Fruit fly (Drosophila melanogaster): ENCODE measurements around the gene Fntb.

Gene Fntb

DNA sequence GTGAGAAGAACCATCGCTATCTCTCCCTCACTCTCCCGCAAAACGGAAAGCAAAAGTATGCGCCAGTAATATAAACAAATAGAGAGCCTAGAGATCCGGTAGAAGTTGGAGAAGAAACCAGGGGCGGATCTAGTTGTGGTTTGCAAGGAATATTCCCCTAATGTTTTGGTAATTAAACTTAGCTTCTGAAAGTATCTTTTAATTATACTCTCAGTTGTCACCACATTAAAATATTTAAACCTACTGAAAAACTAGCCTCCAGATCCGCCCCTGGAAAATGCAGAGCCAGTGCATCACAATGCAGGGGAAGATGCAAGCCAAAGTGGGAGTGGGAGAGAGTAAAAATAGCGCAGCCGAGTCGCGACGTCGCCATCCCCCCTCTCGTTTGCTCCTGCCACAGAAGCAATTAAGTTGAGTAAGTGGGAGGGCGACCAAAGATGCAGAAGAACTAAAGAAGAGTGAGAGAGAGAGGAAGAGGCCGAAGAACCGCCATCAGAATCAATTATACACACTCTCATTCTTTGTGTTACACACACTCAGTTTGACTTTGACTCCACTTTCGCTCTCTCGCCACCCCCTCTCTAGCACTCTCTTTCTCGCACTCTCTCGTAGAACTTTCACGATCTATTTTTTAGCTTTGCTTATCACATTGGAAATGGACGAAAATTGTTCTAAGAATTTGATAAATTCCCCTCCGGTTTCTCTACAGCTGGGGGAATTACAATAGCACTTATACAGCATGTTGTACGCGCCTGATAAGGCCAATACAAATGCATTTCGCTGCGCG, 16.6 kb downstream of the Fntb start (continued):
- TF ChIP-seq CG10979 (tag; optimal IDR thresholded peaks at IDR 0.05) (peak; percentile 97), kay (GFP tag; optimal IDR thresholded peaks at IDR 0.05) (peak; percentile 87), gcm (GFP tag; optimal IDR thresholded peaks at IDR 0.05) (peak; percentile 85), CG30020 (tag; optimal IDR thresholded peaks at IDR 0.05) (peak; percentile 76), CG17829 (tag; optimal IDR thresholded peaks at IDR 0.05) (peak; percentile 97), CG12299 (tag; optimal IDR thresholded peaks at IDR 0.05) (peak; percentile 83), HLH4C (GFP tag; IDR thresholded peaks at IDR 0.05; ENCODE audit: partially characterized antibody) (peak; percentile 67), row (GFP tag; IDR thresholded peaks at IDR 0.05) (peak; percentile 93), CG4730 (GFP tag; IDR thresholded peaks at IDR 0.05) (peak; percentile 92), CoRest (tag; optimal IDR thresholded peaks at IDR 0.05) (peak; percentile 95), Six4 (GFP tag; optimal IDR thresholded peaks at IDR 0.05) (peak; percentile 93), MESR4 (GFP tag; optimal IDR thresholded peaks at IDR 0.05) (peak; percentile 19), chm (GFP tag; IDR thresholded peaks at IDR 0.05) (peak; percentile 97), ato (GFP tag; IDR thresholded peaks at IDR 0.05; ENCODE audit: partially characterized antibody) (no peak), phol (tag; optimal IDR thresholded peaks at IDR 0.05) (peak; percentile 96), ranshi (GFP tag; IDR thresholded peaks at IDR 0.05) (peak; percentile 95; the same call in 1 of the 2 replicates), kni (GFP tag; optimal IDR thresholded peaks at IDR 0.05) (peak; percentile 93), sim (GFP tag; IDR thresholded peaks at IDR 0.05) (peak; percentile 94), cg (GFP tag; optimal IDR thresholded peaks at IDR 0.05) (peak; percentile 66), CG31388 (GFP tag; optimal IDR thresholded peaks at IDR 0.05) (peak; percentile 87), CG10366 (GFP tag; IDR thresholded peaks at IDR 0.05) (peak; percentile 92), CG8478 (optimal IDR thresholded peaks at IDR 0.05) (no peak), CG9437 (GFP tag; optimal IDR thresholded peaks at IDR 0.05) (peak; percentile 82), peb (GFP tag; IDR thresholded peaks at IDR 0.05) (peak; percentile 96), H15 (GFP tag; IDR thresholded peaks at IDR 0.05) (peak; percentile 96), CG15073 (GFP tag; optimal IDR thresholded peaks at IDR 0.05) (peak; percentile 65), CG12391 (tag; optimal IDR thresholded peaks at IDR 0.05) (peak; percentile 92), NC2α (GFP tag; optimal IDR thresholded peaks at IDR 0.05) (peak; percentile 87), vvl (GFP tag; IDR thresholded peaks at IDR 0.05) (peak; percentile 97), Vsx1 (GFP tag; optimal IDR thresholded peaks at IDR 0.05) (peak; percentile 26), oc (tag; optimal IDR thresholded peaks at IDR 0.05) (peak; percentile 96), Poxn (GFP tag; IDR thresholded peaks at IDR 0.05) (peak; percentile 49; the same call in 1 of the 2 replicates), exex (tag; optimal IDR thresholded peaks at IDR 0.05) (peak; percentile 13), CG15269 (tag; optimal IDR thresholded peaks at IDR 0.05) (peak; percentile 89), CG17186 (GFP tag; optimal IDR thresholded peaks at IDR 0.05) (peak; percentile 55), sens (GFP tag) (peak; percentile 99), so (GFP tag; IDR thresholded peaks at IDR 0.05) (peak; percentile 85), MTF-1 (GFP tag; optimal IDR thresholded peaks at IDR 0.05; ENCODE audit: borderline replicate concordance) (peak; percentile 91), CG13424 (tag; optimal IDR thresholded peaks at IDR 0.05) (peak; percentile 95), CG12219 (GFP tag; optimal IDR thresholded peaks at IDR 0.05) (peak; percentile 87), CG14710 (tag; optimal IDR thresholded peaks at IDR 0.05) (peak; percentile 95), trh (GFP tag; optimal IDR thresholded peaks at IDR 0.05) (peak; percentile 84), CG1832 (GFP tag; optimal IDR thresholded peaks at IDR 0.05) (peak; percentile 60), ATbp (GFP tag; optimal IDR thresholded peaks at IDR 0.05) (peak; percentile 95), corto (GFP tag; optimal IDR thresholded peaks at IDR 0.05) (no peak), wor (GFP tag; IDR thresholded peaks at IDR 0.05) (peak; percentile 94), CG4820 (GFP tag; optimal IDR thresholded peaks at IDR 0.05) (peak; percentile 95), Gsc (GFP tag; IDR thresholded peaks at IDR 0.05) (peak; percentile 97; the same call in 1 of the 2 replicates), CG31441 (GFP tag; IDR thresholded peaks at IDR 0.05) (peak; percentile 93)

Data from whole organism, embryonic.